Worm (Caenorhabditis elegans) whole organism, young adult: ENCODE measurements around the gene nhr-264.
"Not testable (repeated sequence)": the region's sequence is repeated elsewhere in the genome, so short reads cannot be mapped to it uniquely, and the experiment has no call there.

Experiments
- B0336.3 ChIP-seq: fragments of 200-800 bp; sonication (Bioruptor generic); IDR thresholded peaks from 2 replicates; pipeline ENCODE4 v1.3.6; 2022; ENCODE audit warnings: missing genetic modification characterization, missing compliant biosample characterization
- C17E4.6 ChIP-seq: fragments of 200-800 bp; sonication (Bioruptor generic); IDR thresholded peaks from 2 replicates; pipeline ENCODE4 v1.3.6; 2022; ENCODE audit warnings: missing genetic modification reagents, missing genetic modification characterization, missing compliant biosample characterization
- F33H1.4 ChIP-seq: fragments of 200-800 bp; sonication (Bioruptor generic); IDR thresholded peaks from 2 replicates; pipeline ENCODE4 v1.3.6; 2022; ENCODE audit warnings: missing genetic modification reagents, missing genetic modification characterization, missing compliant biosample characterization
- F52B5.7 ChIP-seq: sonication (generic microtip); optimal IDR thresholded peaks from 2 replicates; lab custom pipeline; 2016; ENCODE audit warnings: mild to moderate bottlenecking, missing genetic modification characterization, missing compliant biosample characterization
- K11D2.4 ChIP-seq: fragments of 200-800 bp; sonication (Bioruptor generic); IDR thresholded peaks from 2 replicates; pipeline ENCODE4 v1.3.6; 2022; ENCODE audit warnings: missing genetic modification reagents, missing genetic modification characterization, missing compliant biosample characterization
- K12H6.12 ChIP-seq: fragments of 200-800 bp; sonication (Bioruptor generic); optimal IDR thresholded peaks from 2 replicates; lab custom pipeline; 2018; ENCODE audit warnings: mild to moderate bottlenecking, missing genetic modification characterization, missing compliant biosample characterization
- Y56A3A.18 ChIP-seq: fragments of 200-800 bp; sonication (Bioruptor generic); IDR thresholded peaks from 2 replicates; pipeline ENCODE4 v1.3.6; 2022; ENCODE audit warnings: missing genetic modification reagents, missing genetic modification characterization, missing compliant biosample characterization
- atf-7 ChIP-seq: sonication (generic microtip); optimal IDR thresholded peaks from 2 replicates; lab custom pipeline; 2017; ENCODE audit warnings: mild to moderate bottlenecking, missing genetic modification characterization, missing compliant biosample characterization
- ccch-3 ChIP-seq: fragments of 200-800 bp; sonication (Bioruptor generic); optimal IDR thresholded peaks from 2 replicates; lab custom pipeline; 2018; ENCODE audit warnings: mild to moderate bottlenecking, missing genetic modification characterization, missing compliant biosample characterization
- cebp-1 ChIP-seq, 2 experiments: fragments of 200-800 bp in 1 of 2; sonication (Bioruptor generic) in 1 of 2; sonication (generic microtip) in 1 of 2; IDR thresholded peaks in 1 of 2; optimal IDR thresholded peaks in 1 of 2; 2 replicates each; pipeline versions ENCODE4 v1.3.6 to Lab custom; 2017 to 2022; ENCODE audit warnings: missing compliant biosample characterization in 2 of 2, missing genetic modification characterization in 2 of 2, mild to moderate bottlenecking in 1 of 2, missing genetic modification reagents in 1 of 2, moderate library complexity in 1 of 2
- ceh-40 ChIP-seq: fragments of 200-800 bp; sonication (Bioruptor generic); IDR thresholded peaks from 2 replicates; pipeline ENCODE4 v1.3.6; 2022; ENCODE audit warnings: missing genetic modification characterization, missing compliant biosample characterization
- ceh-91 ChIP-seq: fragments of 200-800 bp; sonication (Bioruptor generic); IDR thresholded peaks from 2 replicates; pipeline ENCODE4 v1.3.6; 2022; ENCODE audit warnings: missing genetic modification reagents, missing genetic modification characterization, missing compliant biosample characterization
- die-1 ChIP-seq: sonication (generic microtip); optimal IDR thresholded peaks from 2 replicates; lab custom pipeline; 2016; ENCODE audit warnings: missing genotype, mild to moderate bottlenecking, missing genetic modification characterization, missing compliant biosample characterization
- dpff-1 ChIP-seq: sonication (generic microtip); optimal IDR thresholded peaks from 2 replicates; lab custom pipeline; 2017; ENCODE audit warnings: mild to moderate bottlenecking, missing genetic modification characterization, missing compliant biosample characterization
- efl-1 ChIP-seq: fragments of 150-350 bp; optimal IDR thresholded peaks from 2 replicates; lab custom pipeline; 2014; ENCODE audit warnings: missing biosample characterization, missing genetic modification reagents, missing genetic modification characterization
- egrh-3 ChIP-seq: fragments of 200-800 bp; sonication (Bioruptor generic); IDR thresholded peaks from 2 replicates; pipeline ENCODE4 v1.3.6; 2022; ENCODE audit warnings: missing genetic modification reagents, missing genetic modification characterization, missing compliant biosample characterization
- ets-4 ChIP-seq: fragments of 200-800 bp; sonication (Bioruptor generic); optimal IDR thresholded peaks from 2 replicates; lab custom pipeline; 2018; ENCODE audit warnings: mild to moderate bottlenecking, missing genetic modification characterization, missing compliant biosample characterization
- him-1 ChIP-seq: sonication (generic microtip); optimal IDR thresholded peaks from 2 replicates; lab custom pipeline; 2016; ENCODE audit warnings: missing genotype, missing genetic modification reagents, missing genetic modification characterization, missing compliant biosample characterization
- hlh-12 ChIP-seq: sonication (generic microtip); optimal IDR thresholded peaks from 2 replicates; lab custom pipeline; 2016; ENCODE audit warnings: missing genetic modification characterization, missing compliant biosample characterization
- hmg-20 ChIP-seq: fragments of 200-800 bp; sonication (Bioruptor generic); IDR thresholded peaks from 2 replicates; pipeline ENCODE4 v1.3.6; 2022; ENCODE audit warnings: missing genetic modification reagents, missing genetic modification characterization, missing compliant biosample characterization
- lin-26 ChIP-seq: fragments of 200-800 bp; sonication (Bioruptor generic); IDR thresholded peaks from 2 replicates; pipeline ENCODE4 v1.3.6; 2022; ENCODE audit warnings: missing genetic modification reagents, missing genetic modification characterization, missing compliant biosample characterization
- lin-54 ChIP-seq: fragments of 200-800 bp; sonication (Bioruptor generic); optimal IDR thresholded peaks from 2 replicates; lab custom pipeline; 2018; ENCODE audit warnings: mild to moderate bottlenecking, missing genetic modification characterization, missing compliant biosample characterization
- lir-1 ChIP-seq: fragments of 200-800 bp; sonication (Bioruptor generic); conservative IDR thresholded peaks from 2 replicates; pipeline ENCODE4 v1.3.6; 2022; ENCODE audit warnings: missing genetic modification reagents, missing genetic modification characterization, missing compliant biosample characterization
- madf-6 ChIP-seq: fragments of 200-800 bp; sonication (Bioruptor generic); IDR thresholded peaks from 2 replicates; pipeline ENCODE4 v1.3.6; 2022; ENCODE audit warnings: missing genetic modification reagents, missing genetic modification characterization, missing compliant biosample characterization
- mcd-1 ChIP-seq: fragments of 200-800 bp; sonication (Bioruptor generic); IDR thresholded peaks from 2 replicates; pipeline ENCODE4 v1.3.6; 2022; ENCODE audit warnings: missing genetic modification reagents, missing genetic modification characterization, missing compliant biosample characterization
- mel-28 ChIP-seq: sonication (generic microtip); optimal IDR thresholded peaks from 2 replicates; lab custom pipeline; 2016; ENCODE audit warnings: borderline replicate concordance, mild to moderate bottlenecking, missing genetic modification characterization, missing compliant biosample characterization
- mxl-1 ChIP-seq: sonication (generic microtip); optimal IDR thresholded peaks from 2 replicates; lab custom pipeline; 2016; ENCODE audit warnings: missing genetic modification characterization, missing compliant biosample characterization
- nfyb-1 ChIP-seq: fragments of 200-800 bp; sonication (Bioruptor generic); IDR thresholded peaks from 2 replicates; pipeline ENCODE4 v1.3.6; 2022; ENCODE audit warnings: missing genetic modification reagents, missing genetic modification characterization, missing compliant biosample characterization
- nhr-179 ChIP-seq: sonication (generic microtip); optimal IDR thresholded peaks from 2 replicates; lab custom pipeline; 2016; ENCODE audit warnings: mild to moderate bottlenecking, missing genetic modification characterization, missing compliant biosample characterization
- rec-8 ChIP-seq, 2 experiments: sonication (generic microtip); optimal IDR thresholded peaks; 2 replicates each; lab custom pipeline; 2016; ENCODE audit warnings: mild to moderate bottlenecking in 2 of 2, missing genetic modification characterization in 2 of 2, missing genetic modification reagents in 2 of 2, missing genotype in 2 of 2, missing biosample characterization in 1 of 2, missing compliant biosample characterization in 1 of 2, moderate library complexity in 1 of 2
- snpc-4 ChIP-seq, 5 experiments: fragments of 150-350 bp in 1 of 5; sonication (generic microtip) in 4 of 5; optimal IDR thresholded peaks; 2 replicates each; lab custom pipeline; 2014 to 2018; ENCODE audit warnings: missing genetic modification characterization in 5 of 5, missing biosample characterization in 3 of 5, antibody characterized with exemption in 2 of 5, mild to moderate bottlenecking in 2 of 5, missing compliant biosample characterization in 2 of 5, missing genotype in 2 of 5, moderate library complexity in 2 of 5, missing genetic modification reagents in 1 of 5
- tlf-1 ChIP-seq: fragments of 200-800 bp; sonication (Bioruptor generic); optimal IDR thresholded peaks from 2 replicates; lab custom pipeline; 2018; ENCODE audit warnings: mild to moderate bottlenecking, missing genetic modification characterization, missing compliant biosample characterization
- ztf-18 ChIP-seq: sonication (generic microtip); optimal IDR thresholded peaks from 2 replicates; lab custom pipeline; 2016; ENCODE audit warnings: missing genotype, mild to moderate bottlenecking, missing genetic modification characterization, missing compliant biosample characterization
- ztf-26 ChIP-seq: sonication (generic microtip); optimal IDR thresholded peaks from 2 replicates; lab custom pipeline; 2017; ENCODE audit warnings: missing genetic modification characterization, missing compliant biosample characterization
- ztf-28 ChIP-seq: fragments of 200-800 bp; sonication (Bioruptor generic); IDR thresholded peaks from 2 replicates; pipeline ENCODE4 v1.3.6; 2022; ENCODE audit warnings: missing genetic modification reagents, missing genetic modification characterization, missing compliant biosample characterization

Gene nhr-264

DNA sequence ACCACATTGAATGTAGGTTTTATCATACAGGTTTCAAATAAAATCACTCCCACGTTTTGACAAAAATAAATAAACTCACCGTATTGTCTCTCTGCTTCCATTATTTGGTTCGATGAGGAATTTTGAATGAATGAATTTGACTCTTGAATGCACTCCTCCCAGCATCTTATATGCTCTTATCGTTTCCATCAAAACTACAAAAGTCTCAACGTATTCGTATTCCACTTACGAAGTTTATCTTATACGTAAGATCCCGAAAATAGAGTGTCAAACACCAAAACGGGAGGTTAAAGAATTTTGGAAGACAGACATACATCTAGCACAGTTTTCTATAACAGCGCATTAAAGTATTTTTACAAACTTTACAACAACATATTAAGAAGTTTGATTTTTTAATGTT is at the start of gene nhr-264:
Gene nhr-264, minus strand, starts transcription at position 101 of the 400 bp plus-strand sequence.
- not testable (repeated sequence) for TF ChIP-seq ztf-28 (GFP tag; lab: Robert Waterston, UW); nhr-179 (tag; lab: Kevin White, UChicago); ets-4 (GFP tag; lab: Kevin White, UChicago)

DNA sequence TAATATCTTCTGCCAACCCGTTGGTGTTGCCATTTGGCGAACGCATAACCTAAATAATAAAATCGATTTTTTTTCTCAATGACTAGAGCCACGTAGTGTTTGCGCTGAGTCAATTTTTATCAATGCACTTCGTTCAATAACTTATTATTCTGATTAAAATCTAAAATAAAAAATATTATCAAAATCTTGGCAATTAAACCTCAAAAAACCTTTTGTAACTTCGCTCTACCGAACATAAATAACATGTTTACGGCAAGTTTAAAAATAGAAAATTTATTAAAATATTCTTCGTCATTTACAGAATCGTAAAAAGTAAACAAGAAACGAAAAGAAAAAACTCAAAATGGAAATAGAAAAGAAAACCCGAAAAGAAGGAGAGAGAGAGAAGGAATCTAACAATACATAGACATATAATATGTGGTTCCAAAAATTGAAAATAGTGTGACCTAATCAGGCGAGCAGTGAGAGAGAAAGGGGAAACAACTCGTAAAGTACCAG is 49.4 kb upstream of the nhr-264 start, which contains the start of gene pigc-1:
Gene pigc-1, minus strand, starts transcription at position 51 of the 498 bp plus-strand sequence.
- TF ChIP-seq snpc-4 (GFP tag; optimal IDR thresholded peaks at IDR 0.05; lab: Kevin White, UChicago) (no peak), snpc-4 (tag; optimal IDR thresholded peaks at IDR 0.05; lab: Kevin White, UChicago) (peak in 1 of 4 experiments; percentile 30), B0336.3 (GFP tag; lab: Robert Waterston, UW) (0 out of 2 replicates have a peak, but pooled peaks have one; percentile 10), F52B5.7 (no peak), ztf-26 (no peak), madf-6 (peak; percentile 24; the same call in 1 of the 2 replicates), egrh-3 (GFP tag; lab: Robert Waterston, UW) (no peak), lir-1 (no peak), K12H6.12 (no peak), K11D2.4 (GFP tag; lab: Robert Waterston, UW) (no peak), lin-26 (GFP tag; lab: Robert Waterston, UW) (no peak), F33H1.4 (GFP tag; lab: Robert Waterston, UW) (no peak), hlh-12 (tag; lab: Kevin White, UChicago) (no peak), nfyb-1 (GFP tag; lab: Robert Waterston, UW) (no peak), ccch-3 (no peak), C17E4.6 (GFP tag; lab: Robert Waterston, UW) (no peak), lin-54 (GFP tag; lab: Kevin White, UChicago) (no peak), Y56A3A.18 (GFP tag; lab: Robert Waterston, UW) (0 out of 2 replicates have a peak, but pooled peaks have one; percentile 27), ets-4 (GFP tag; lab: Kevin White, UChicago) (no peak), tlf-1 (GFP tag; lab: Kevin White, UChicago) (no peak)

DNA sequence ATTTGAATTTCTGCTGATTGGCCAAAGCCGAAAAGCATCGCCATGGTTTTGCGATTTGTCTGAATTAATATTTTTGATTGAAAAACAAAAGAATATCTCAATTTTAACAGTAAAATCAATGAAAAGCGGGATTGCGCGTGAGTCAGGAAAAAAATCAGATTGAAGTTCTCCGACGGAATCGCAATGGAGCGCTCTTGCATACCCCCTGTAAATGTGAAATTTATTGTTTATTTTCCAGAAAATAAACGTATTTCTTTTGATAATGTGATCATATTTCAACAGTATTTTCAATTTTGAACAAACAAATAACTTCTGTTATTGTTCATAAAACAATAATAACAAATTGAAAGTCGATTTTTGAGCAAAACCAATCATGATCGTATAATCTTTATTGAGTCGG is 47.9 kb upstream of the nhr-264 start, which contains the start of gene vps-26:
Gene vps-26, minus strand, starts transcription at position 200 of the 400 bp plus-strand sequence.
- peak; percentile 22 for TF ChIP-seq him-1 (tag; lab: Kevin White, UChicago)
- TF ChIP-seq dpff-1 (tag; lab: Kevin White, UChicago), result no peak
- peak; percentile 22 for TF ChIP-seq efl-1 (GFP tag; lab: Kevin White, UChicago)
- no peak for TF ChIP-seq snpc-4 (GFP tag; optimal IDR thresholded peaks at IDR 0.05; lab: Kevin White, UChicago)
- peak in 1 of 4 experiments; percentile 6 for TF ChIP-seq snpc-4 (tag; optimal IDR thresholded peaks at IDR 0.05; lab: Kevin White, UChicago)
- TF ChIP-seq cebp-1 (GFP tag; IDR thresholded peaks at IDR 0.05; lab: Robert Waterston, UW), result no peak
- TF ChIP-seq cebp-1 (tag; optimal IDR thresholded peaks at IDR 0.05; lab: Kevin White, UChicago), result peak; percentile 23
- no peak for TF ChIP-seq ceh-91 (GFP tag; lab: Robert Waterston, UW)
- peak; percentile 84 for TF ChIP-seq mcd-1 (GFP tag; lab: Robert Waterston, UW)
- TF ChIP-seq, all 124 proteins: peak for 5

DNA sequence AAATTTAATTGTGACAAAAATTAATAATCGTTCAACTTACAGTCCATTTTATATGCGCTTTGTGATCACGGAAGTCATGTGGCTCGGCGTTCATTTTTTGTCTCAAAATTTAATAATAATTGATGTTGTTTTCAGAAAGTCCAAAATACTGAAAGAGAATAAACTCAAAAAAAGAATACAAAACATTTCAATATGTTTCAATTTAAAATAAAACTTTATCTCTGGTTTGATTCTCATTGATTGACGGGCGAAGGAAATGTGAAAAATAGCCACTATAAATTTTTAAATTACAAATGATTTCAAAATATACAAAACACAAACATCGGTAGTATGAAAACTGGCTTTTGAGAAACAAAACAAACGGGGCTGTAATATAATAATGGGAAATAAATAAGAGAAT is 45.5 kb upstream of the nhr-264 start, which contains the start of gene T20D3.6:
Gene T20D3.6, minus strand, starts transcription at position 101 of the 400 bp plus-strand sequence.
- TF ChIP-seq B0336.3 (GFP tag; lab: Robert Waterston, UW) (no peak), cebp-1 (GFP tag; IDR thresholded peaks at IDR 0.05; lab: Robert Waterston, UW) (no peak), cebp-1 (tag; optimal IDR thresholded peaks at IDR 0.05; lab: Kevin White, UChicago) (no peak), mxl-1 (tag; lab: Kevin White, UChicago) (no peak), mel-28 (no peak), die-1 (no peak), rec-8 (tag; optimal IDR thresholded peaks at IDR 0.05; lab: Kevin White, UChicago) (no peak), hmg-20 (GFP tag; lab: Robert Waterston, UW) (no peak), ceh-40 (GFP tag; lab: Robert Waterston, UW) (no peak), F33H1.4 (GFP tag; lab: Robert Waterston, UW) (no peak), ztf-18 (tag; lab: Kevin White, UChicago) (no peak), atf-7 (tag; lab: Kevin White, UChicago) (no peak)
